Fruit fly (Drosophila melanogaster) whole organism, embryonic: ENCODE results near the gene goe.

ENCODE experiments used
- Ada2b ChIP-seq: fragments of 200-800 bp; sonication (Bioruptor generic); IDR thresholded peaks from 2 replicates; pipeline ENCODE4 v1.3.6; 2022; ENCODE audit warnings: missing biosample characterization, missing genetic modification characterization
- BEAF-32 ChIP-seq: fragments of 200-800 bp; sonication (Bioruptor generic); optimal IDR thresholded peaks from 3 replicates; lab custom pipeline; 2017; ENCODE audit warnings: missing biosample characterization, missing genetic modification characterization, mild to moderate bottlenecking, moderate library complexity, missing genetic modification reagents
- CG10147 ChIP-seq: fragments of 200-800 bp; sonication (Bioruptor generic); optimal IDR thresholded peaks from 2 replicates; lab custom pipeline; 2019; ENCODE audit warnings: missing biosample characterization, mild to moderate bottlenecking, missing genetic modification characterization, moderate library complexity
- CG11456 ChIP-seq: fragments of 200-800 bp; sonication (Bioruptor generic); IDR thresholded peaks from 3 replicates; pipeline ENCODE4 v1.3.6; 2022; ENCODE audit warnings: missing biosample characterization, missing genetic modification characterization
- CG14014 ChIP-seq: fragments of 200-800 bp; sonication (Bioruptor generic); IDR thresholded peaks from 2 replicates; pipeline ENCODE4 v1.3.6; 2022; ENCODE audit warnings: missing biosample characterization, missing genetic modification characterization
- CG14441 ChIP-seq: fragments of 200-800 bp; sonication (Bioruptor generic); IDR thresholded peaks from 2 replicates; pipeline ENCODE4 v1.3.6; 2022; ENCODE audit warnings: missing biosample characterization, missing genetic modification characterization
- CG1603 ChIP-seq: fragments of 200-800 bp; sonication (Bioruptor generic); optimal IDR thresholded peaks from 2 replicates; lab custom pipeline; 2019; ENCODE audit warnings: missing biosample characterization, mild to moderate bottlenecking, missing genetic modification characterization, moderate library complexity
- CG16779 ChIP-seq: fragments of 200-800 bp; sonication (Bioruptor generic); IDR thresholded peaks from 2 replicates; pipeline ENCODE4 v1.3.6; 2022; ENCODE audit warnings: missing biosample characterization, missing genetic modification characterization
- CG17359 ChIP-seq: fragments of 200-800 bp; sonication (Bioruptor generic); optimal IDR thresholded peaks from 3 replicates; lab custom pipeline; 2018; ENCODE audit warnings: missing biosample characterization, mild to moderate bottlenecking, missing genetic modification characterization, moderate library complexity
- CG1832 ChIP-seq: fragments of 200-800 bp; sonication (Bioruptor generic); optimal IDR thresholded peaks from 2 replicates; lab custom pipeline; 2017; ENCODE audit warnings: missing biosample characterization, mild to moderate bottlenecking, missing genetic modification characterization, inconsistent platforms
- CG2199 ChIP-seq: fragments of 200-800 bp; sonication (Bioruptor generic); IDR thresholded peaks from 3 replicates; pipeline ENCODE4 v1.3.6; 2022; ENCODE audit warnings: missing biosample characterization, missing genetic modification characterization
- CG3065 ChIP-seq: fragments of 200-800 bp; sonication (Bioruptor generic); optimal IDR thresholded peaks from 2 replicates; lab custom pipeline; 2016; ENCODE audit warnings: missing biosample characterization, missing genetic modification characterization
- CG31365 ChIP-seq: fragments of 200-800 bp; sonication (Bioruptor generic); optimal IDR thresholded peaks from 2 replicates; lab custom pipeline; 2018; ENCODE audit warnings: missing biosample characterization, mild to moderate bottlenecking, missing genetic modification characterization
- CG32772 ChIP-seq: fragments of 200-800 bp; sonication (Bioruptor generic); IDR thresholded peaks from 2 replicates; pipeline ENCODE4 v1.3.6; 2022; ENCODE audit warnings: missing biosample characterization, missing genetic modification characterization
- CG4404 ChIP-seq: fragments of 200-800 bp; sonication (Bioruptor generic); IDR thresholded peaks from 2 replicates; pipeline ENCODE4 v1.3.6; 2022; ENCODE audit warnings: missing biosample characterization, missing genetic modification characterization
- CG7372 ChIP-seq: fragments of 200-800 bp; sonication (Bioruptor generic); IDR thresholded peaks from 2 replicates; pipeline ENCODE4 v1.3.6; 2022; ENCODE audit warnings: missing biosample characterization, missing genetic modification characterization
- CG7745 ChIP-seq: fragments of 200-800 bp; sonication (Bioruptor generic); optimal IDR thresholded peaks from 2 replicates; lab custom pipeline; 2018; ENCODE audit warnings: missing biosample characterization, mild to moderate bottlenecking, missing genetic modification characterization, moderate library complexity
- CG7786 ChIP-seq: fragments of 200-800 bp; sonication (Bioruptor generic); optimal IDR thresholded peaks from 2 replicates; lab custom pipeline; 2016; ENCODE audit warnings: missing biosample characterization, missing genetic modification characterization
- CTCF ChIP-seq: fragments of 200-800 bp; sonication (Bioruptor generic); optimal IDR thresholded peaks from 2 replicates; lab custom pipeline; 2017; ENCODE audit warnings: missing biosample characterization, mild to moderate bottlenecking, missing genetic modification characterization, moderate library complexity
- Deaf1 ChIP-seq: fragments of 200-800 bp; optimal IDR thresholded peaks from 3 replicates; lab custom pipeline; 2019; ENCODE audit warnings: missing biosample characterization, mild to moderate bottlenecking, missing genetic modification characterization, moderate library complexity
- Dip3 ChIP-seq: fragments of 200-800 bp; sonication (Bioruptor generic); optimal IDR thresholded peaks from 3 replicates; lab custom pipeline; 2016; ENCODE audit warnings: missing biosample characterization, missing genetic modification characterization
- E2f2 ChIP-seq: fragments of 200-800 bp; sonication (Bioruptor generic); IDR thresholded peaks from 2 replicates; pipeline ENCODE4 v1.3.6; 2022; ENCODE audit warnings: missing biosample characterization, missing genetic modification characterization
- GATAe ChIP-seq: fragments of 200-800 bp; sonication (Bioruptor generic); conservative IDR thresholded peaks from 2 replicates; pipeline ENCODE4 v1.3.6; 2022; ENCODE audit warnings: missing biosample characterization, missing genetic modification characterization
- Gsc ChIP-seq: fragments of 200-800 bp; sonication (Bioruptor generic); IDR thresholded peaks from 2 replicates; pipeline ENCODE4 v1.3.6; 2022; ENCODE audit warnings: missing biosample characterization, missing genetic modification characterization
- HLH54F ChIP-seq: fragments of 200-800 bp; sonication (Bioruptor generic); optimal IDR thresholded peaks from 3 replicates; lab custom pipeline; 2016; ENCODE audit warnings: missing biosample characterization, missing genetic modification characterization
- Lpt ChIP-seq: fragments of >200 bp; optimal IDR thresholded peaks from 2 replicates; lab custom pipeline; 2018; ENCODE audit warnings: missing biosample characterization, missing genetic modification characterization
- Med ChIP-seq: fragments of 200-800 bp; sonication (Bioruptor generic); peaks from one replicate; lab custom pipeline; 2016; ENCODE audit warnings: missing biosample characterization, missing genetic modification characterization, mild to moderate bottlenecking, inconsistent platforms, moderate library complexity
- Ptx1 ChIP-seq: fragments of 200-800 bp; sonication (Bioruptor generic); IDR thresholded peaks from 2 replicates; pipeline ENCODE4 v1.3.6; 2022; ENCODE audit warnings: missing biosample characterization, missing genetic modification characterization
- ara ChIP-seq: fragments of 200-800 bp; sonication (Bioruptor generic); IDR thresholded peaks from 2 replicates; pipeline ENCODE4 v1.3.6; 2022; ENCODE audit warnings: missing biosample characterization, missing genetic modification characterization
- chinmo ChIP-seq: fragments of 200-800 bp; sonication (Bioruptor generic); IDR thresholded peaks from 4 replicates; pipeline ENCODE4 v1.3.6; 2022; ENCODE audit warnings: missing biosample characterization, missing genetic modification characterization; ENCODE audit not compliant: partially characterized antibody
- crol ChIP-seq: fragments of 200-800 bp; sonication (Bioruptor generic); IDR thresholded peaks from 2 replicates; pipeline ENCODE4 v1.3.6; 2022; ENCODE audit warnings: missing biosample characterization, missing genetic modification characterization
- dm ChIP-seq: fragments of 200-800 bp; sonication (Bioruptor generic); optimal IDR thresholded peaks from 3 replicates; lab custom pipeline; 2016; ENCODE audit warnings: missing biosample characterization, missing genetic modification characterization
- grau ChIP-seq: fragments of 200-800 bp; optimal IDR thresholded peaks from 3 replicates; lab custom pipeline; 2019; ENCODE audit warnings: missing biosample characterization, mild to moderate bottlenecking, missing genetic modification characterization, moderate library complexity
- gsb ChIP-seq: fragments of 200-800 bp; sonication (Bioruptor generic); IDR thresholded peaks from 2 replicates; pipeline ENCODE4 v1.3.6; 2022; ENCODE audit warnings: missing biosample characterization, missing genetic modification characterization
- insv ChIP-seq, 2 experiments: fragments of 200-800 bp; sonication (Bioruptor generic); optimal IDR thresholded peaks; 3 replicates each; lab custom pipeline; 2016 to 2018; ENCODE audit warnings: missing biosample characterization in 2 of 2, missing genetic modification characterization in 2 of 2
- kay ChIP-seq: fragments of 200-800 bp; sonication (Bioruptor generic); optimal IDR thresholded peaks from 2 replicates; lab custom pipeline; 2016; ENCODE audit warnings: missing biosample characterization, missing genetic modification characterization
- prd ChIP-seq, 3 experiments: fragments of >200 bp in 2 of 3; fragments of 200-800 bp in 1 of 3; sonication (Bioruptor generic) in 1 of 3; optimal IDR thresholded peaks in 2 of 3; IDR thresholded peaks in 1 of 3; 2 replicates in 2 of 3; 3 replicates in 1 of 3; pipeline versions ENCODE4 v1.3.6 to Lab custom; 2017 to 2022; ENCODE audit warnings: missing biosample characterization in 1 of 3, missing genetic modification characterization in 1 of 3
- scrt ChIP-seq: fragments of 200-800 bp; sonication (Bioruptor generic); optimal IDR thresholded peaks from 2 replicates; lab custom pipeline; 2018; ENCODE audit warnings: missing biosample characterization, mild to moderate bottlenecking, missing genetic modification characterization, moderate library complexity
- sens ChIP-seq: fragments of 200-800 bp; sonication (Bioruptor generic); peaks from one replicate; lab custom pipeline; 2016; ENCODE audit warnings: missing biosample characterization, missing genetic modification characterization
- sr ChIP-seq: fragments of 200-800 bp; sonication (Bioruptor generic); IDR thresholded peaks from 3 replicates; pipeline ENCODE4 v1.3.6; 2022; ENCODE audit warnings: missing biosample characterization, missing genetic modification characterization
- stwl ChIP-seq: fragments of 200-800 bp; sonication (Bioruptor generic); optimal IDR thresholded peaks from 3 replicates; lab custom pipeline; 2018; ENCODE audit warnings: missing biosample characterization, mild to moderate bottlenecking, missing genetic modification characterization, moderate library complexity
- unc-4 ChIP-seq: fragments of 200-800 bp; sonication (Bioruptor generic); IDR thresholded peaks from 2 replicates; pipeline ENCODE4 v1.3.6; 2022; ENCODE audit warnings: missing biosample characterization, missing genetic modification characterization; ENCODE audit not compliant: partially characterized antibody
- vfl ChIP-seq: fragments of 200-800 bp; sonication (Bioruptor generic); optimal IDR thresholded peaks from 2 replicates; lab custom pipeline; 2016; ENCODE audit warnings: missing biosample characterization, missing genetic modification characterization
- zfh1 ChIP-seq: fragments of 200-800 bp; sonication (Bioruptor generic); IDR thresholded peaks from 3 replicates; pipeline ENCODE4 v1.3.6; 2022; ENCODE audit warnings: missing biosample characterization, missing genetic modification characterization

goe gene

DNA sequence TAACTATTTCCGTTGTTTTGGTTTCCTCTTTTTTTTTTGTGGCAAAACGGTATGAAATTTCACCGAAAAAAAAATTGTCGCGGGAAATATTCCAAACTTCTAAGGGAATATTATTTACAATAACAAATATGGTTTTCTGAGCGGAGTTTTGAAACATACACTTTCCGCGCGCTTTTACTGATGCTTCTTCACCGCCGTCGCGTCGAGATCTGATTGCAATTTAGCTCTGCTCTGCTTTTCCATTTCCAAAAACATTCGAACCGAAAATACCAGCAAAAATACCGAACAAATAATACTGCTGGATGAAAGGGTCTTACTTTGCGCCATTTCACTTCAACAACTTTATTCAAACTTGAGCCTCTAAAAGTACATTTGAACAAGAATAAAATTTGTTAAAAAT, 56.8 kb downstream of the goe start, which contains the start of gene Septin4 (continued):
- peak; percentile 65; the same call in 1 of the 4 replicates for TF ChIP-seq chinmo (GFP tag; lab: Robert Waterston, UW)
- TF ChIP-seq dm (GFP tag; lab: Kevin White, UChicago): no peak
- TF ChIP-seq stwl (tag; lab: Kevin White, UChicago): peak; percentile 14
- TF ChIP-seq vfl (GFP tag; lab: Kevin White, UChicago): no peak
- no peak for TF ChIP-seq CG10147 (GFP tag; lab: Kevin White, UChicago)
- peak; percentile 19 for TF ChIP-seq CG1603 (tag; lab: Kevin White, UChicago)
- no peak for TF ChIP-seq insv (GFP tag; optimal IDR thresholded peaks at IDR 0.05; lab: Kevin White, UChicago)
- no peak for TF ChIP-seq CG14441 (GFP tag; lab: Robert Waterston, UW)
- peak; percentile 67 for TF ChIP-seq E2f2 (GFP tag; lab: Robert Waterston, UW)

DNA sequence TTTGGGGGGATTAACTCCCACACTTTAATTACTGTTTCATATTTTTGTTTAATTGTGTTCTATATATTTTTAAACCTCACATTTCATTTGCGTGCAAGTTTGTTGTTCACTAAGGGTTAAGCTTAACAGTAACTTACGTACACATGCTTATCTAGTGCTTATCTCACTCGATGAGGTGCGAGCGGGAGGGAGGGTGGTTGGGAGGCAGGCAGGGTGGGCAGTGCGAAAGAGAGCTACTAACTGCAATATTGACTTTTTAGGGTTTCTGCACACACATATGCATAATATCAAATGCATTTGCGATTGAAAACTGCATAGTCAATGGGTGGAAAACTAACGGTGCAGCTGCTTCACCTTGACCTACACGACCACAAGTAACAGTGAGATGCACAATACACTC, 57.2 kb downstream of the goe start:
- TF ChIP-seq CTCF (GFP tag; lab: Kevin White, UChicago) (no peak), Ada2b (0 out of 2 replicates have a peak, but pooled peaks have one; percentile 4), GATAe (GFP tag; lab: Robert Waterston, UW) (peak; percentile 68), grau (tag; lab: Kevin White, UChicago) (no peak), CG1832 (peak; percentile 13), crol (GFP tag; lab: Robert Waterston, UW) (peak; percentile 51)

DNA sequence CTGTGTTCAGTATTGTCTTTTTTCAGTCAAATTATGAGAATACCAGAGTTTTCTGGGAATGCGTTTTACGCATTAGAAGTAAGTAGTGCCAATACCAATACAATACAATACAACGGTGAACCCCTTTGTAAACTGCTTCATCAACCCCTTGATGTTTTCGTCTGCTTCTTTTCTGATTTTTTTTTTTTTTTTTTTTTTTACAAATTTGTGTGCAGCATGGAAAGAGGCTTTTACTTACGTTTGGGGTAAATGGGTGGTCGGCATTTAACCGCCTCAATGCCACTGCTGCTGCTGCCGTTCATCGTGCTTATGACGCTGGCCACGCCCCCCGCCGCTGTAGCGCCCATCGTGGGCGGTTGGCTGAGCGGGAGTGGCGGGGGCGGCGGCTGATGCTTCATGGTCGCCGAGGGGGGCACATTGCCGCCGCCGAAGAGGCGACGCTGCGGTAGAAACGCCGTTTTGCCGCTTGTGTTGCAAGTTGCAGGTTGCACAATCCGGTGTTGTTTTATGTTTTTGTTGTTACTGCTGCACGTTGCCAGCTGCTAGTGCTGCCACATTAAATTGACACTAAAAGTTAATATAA, 57.8 kb downstream of the goe start:
- TF ChIP-seq scrt: no peak
- 0 out of 3 replicates have a peak, but pooled peaks have one; percentile 56 for TF ChIP-seq CG11456 (GFP tag; lab: Robert Waterston, UW)
- no peak for TF ChIP-seq Dip3 (GFP tag; lab: Kevin White, UChicago)
- peak; percentile 52; the same call in 1 of the 3 replicates for TF ChIP-seq CG2199
- TF ChIP-seq CG32772 (GFP tag; lab: Robert Waterston, UW): peak; percentile 65
- no peak for TF ChIP-seq Ptx1
- no peak for TF ChIP-seq CG7372 (GFP tag; lab: Robert Waterston, UW)
- no peak for TF ChIP-seq ara (GFP tag; lab: Robert Waterston, UW)
- no peak for TF ChIP-seq BEAF-32 (GFP tag; lab: Kevin White, UChicago)
- no peak for TF ChIP-seq Deaf1 (tag; lab: Kevin White, UChicago)
- no peak for TF ChIP-seq Gsc (GFP tag; lab: Robert Waterston, UW)
- 0 out of 2 replicates have a peak, but pooled peaks have one; percentile 4 for TF ChIP-seq CG16779 (GFP tag; lab: Robert Waterston, UW)
- peak; percentile 72 for TF ChIP-seq sr (GFP tag; lab: Robert Waterston, UW)
- TF ChIP-seq zfh1 (GFP tag; lab: Robert Waterston, UW): no peak
- peak; percentile 43 for TF ChIP-seq sens (GFP tag; lab: Kevin White, UChicago)
- TF ChIP-seq CG17359 (tag; lab: Kevin White, UChicago): peak; percentile 58
- TF ChIP-seq CG31365 (tag; lab: Kevin White, UChicago): peak; percentile 2
- TF ChIP-seq unc-4 (GFP tag; lab: Robert Waterston, UW): no peak
- no peak for TF ChIP-seq prd (optimal IDR thresholded peaks at IDR 0.05; lab: Kevin White, UChicago)
- no peak for TF ChIP-seq prd (GFP tag; IDR thresholded peaks at IDR 0.05; lab: Robert Waterston, UW)
- TF ChIP-seq CG3065 (GFP tag; lab: Kevin White, UChicago): peak; percentile 19
- no peak for TF ChIP-seq gsb (GFP tag; lab: Robert Waterston, UW)
- TF ChIP-seq CG14014 (GFP tag; lab: Robert Waterston, UW): no peak
- TF ChIP-seq kay (GFP tag; lab: Kevin White, UChicago): no peak
- TF ChIP-seq Med (GFP tag; lab: Kevin White, UChicago): peak; percentile 56
- TF ChIP-seq Lpt (GFP tag; lab: Kevin White, UChicago): no peak
- TF ChIP-seq CG4404: peak; percentile 10; the same call in 1 of the 2 replicates
- no peak for TF ChIP-seq HLH54F
- TF ChIP-seq CG7786 (GFP tag; lab: Kevin White, UChicago): no peak
- peak; percentile 80 for TF ChIP-seq crol (GFP tag; lab: Robert Waterston, UW)
- TF ChIP-seq CG7745 (tag; lab: Kevin White, UChicago): no peak
